Worm (Caenorhabditis elegans): ENCODE data around the gene erd-2.2.

The erd-2.2 gene

ce11 chrIII:5948162-5948933 is 41.5 kb downstream of the erd-2.2 start, which contains the start of the genes F25B5.6 and F25B5.3:
F25B5.6 (minus strand) TSS chrIII:5948733.
F25B5.3 (plus strand) TSS chrIII:5948883.
- peak; percentile 76 for TF ChIP-seq hlh-30 (tag; optimal IDR thresholded peaks at IDR 0.05; ENCODE audit: insufficient read depth)
- TF ChIP-seq nhr-102 (tag; optimal IDR thresholded peaks at IDR 0.05) = no peak
- peak; percentile 57 for TF ChIP-seq nhr-28 (tag; optimal IDR thresholded peaks at IDR 0.05)
- peak; percentile 44 for TF ChIP-seq hlh-11 (tag; optimal IDR thresholded peaks at IDR 0.05)
- peak; percentile 75 for TF ChIP-seq aha-1 (tag)
- TF ChIP-seq daf-16 (GFP tag; optimal IDR thresholded peaks at IDR 0.05) = no peak
- TF ChIP-seq daf-16 (tag; optimal IDR thresholded peaks at IDR 0.05) = peak; percentile 13
- peak in 1 of 2 experiments; percentile 69 for TF ChIP-seq mdl-1 (tag; optimal IDR thresholded peaks at IDR 0.05)
- peak; percentile 8 for TF ChIP-seq dve-1 (tag; optimal IDR thresholded peaks at IDR 0.05; ENCODE audit: insufficient read depth)
- peak; percentile 40 for TF ChIP-seq mes-2 (tag; optimal IDR thresholded peaks at IDR 0.05; ENCODE audit: poor library complexity, severe bottlenecking)
- TF ChIP-seq unc-62 (GFP tag; optimal IDR thresholded peaks at IDR 0.05 in 1 of 2) = peak in 1 of 2 experiments; percentile 68
- no peak for TF ChIP-seq unc-62 (tag; optimal IDR thresholded peaks at IDR 0.05)
- no peak for TF ChIP-seq egl-43 (GFP tag; IDR thresholded peaks at IDR 0.05)
- no peak for TF ChIP-seq fos-1 (tag; optimal IDR thresholded peaks at IDR 0.05)
- TF ChIP-seq arid-1 (GFP tag; conservative IDR thresholded peaks at IDR 0.05) = 0 out of 2 replicates have a peak, but pooled peaks have one; percentile 7
- peak in 1 of 2 experiments; percentile 21 for TF ChIP-seq lsy-2 (tag; optimal IDR thresholded peaks at IDR 0.05)
- no peak for TF ChIP-seq nhr-11 (tag; optimal IDR thresholded peaks at IDR 0.05)

ce11 chrIII:5948986-5949385 is 42.1 kb downstream of the erd-2.2 start:
- TF ChIP-seq dve-1 (tag; optimal IDR thresholded peaks at IDR 0.05; ENCODE audit: insufficient read depth) (peak; percentile 43), php-3 (GFP tag; IDR thresholded peaks at IDR 0.05) (peak; percentile 60; the same call in 1 of the 2 replicates), nhr-76 (tag; optimal IDR thresholded peaks at IDR 0.05) (no peak), dpl-1 (GFP tag; optimal IDR thresholded peaks at IDR 0.05) (no peak), dmd-6 (GFP tag; IDR thresholded peaks at IDR 0.05) (peak; percentile 32; the same call in 1 of the 2 replicates)

ce11 chrIII:5949817-5950216 is 43.0 kb downstream of the erd-2.2 start:
- no peak for TF ChIP-seq dve-1 (tag; optimal IDR thresholded peaks at IDR 0.05; ENCODE audit: insufficient read depth)
- no peak for TF ChIP-seq skn-1 (tag; optimal IDR thresholded peaks at IDR 0.05)
- no peak for TF ChIP-seq Y105C5A.15 (GFP tag; IDR thresholded peaks at IDR 0.05)
- no peak for TF ChIP-seq F10B5.3 (tag; optimal IDR thresholded peaks at IDR 0.05)
- TF ChIP-seq zip-2 (tag; optimal IDR thresholded peaks at IDR 0.05) = no peak
- no peak for TF ChIP-seq duxl-1 (tag; optimal IDR thresholded peaks at IDR 0.05; ENCODE audit: poor library complexity)
- no peak for TF ChIP-seq F49E8.2 (tag; optimal IDR thresholded peaks at IDR 0.05; ENCODE audit: borderline replicate concordance)
- TF ChIP-seq nhr-76 (tag; optimal IDR thresholded peaks at IDR 0.05) = no peak
- peak in 1 of 2 experiments; percentile 16 for TF ChIP-seq hif-1 (tag; optimal IDR thresholded peaks at IDR 0.05)
- no peak for TF ChIP-seq lin-39 (tag; optimal IDR thresholded peaks at IDR 0.05)
- no peak for TF ChIP-seq zag-1 (tag; optimal IDR thresholded peaks at IDR 0.05)
- no peak for TF ChIP-seq cey-2 (tag; optimal IDR thresholded peaks at IDR 0.05; ENCODE audit: borderline replicate concordance, insufficient read depth)
- no peak for TF ChIP-seq nhr-6 (tag; optimal IDR thresholded peaks at IDR 0.05)
- TF ChIP-seq sdz-12 (GFP tag; optimal IDR thresholded peaks at IDR 0.05) = no peak
- TF ChIP-seq mep-1 (tag; optimal IDR thresholded peaks at IDR 0.05) = peak; percentile 54
- no peak for TF ChIP-seq F44E2.7 (GFP tag; IDR thresholded peaks at IDR 0.05)
- no peak for TF ChIP-seq nhr-25 (tag; optimal IDR thresholded peaks at IDR 0.05; ENCODE audit: borderline replicate concordance, insufficient read depth)
- TF ChIP-seq egl-43 (GFP tag; IDR thresholded peaks at IDR 0.05) = 0 out of 2 replicates have a peak, but pooled peaks have one; percentile 5
- TF ChIP-seq nhr-42 (GFP tag; IDR thresholded peaks at IDR 0.05) = no peak
- TF ChIP-seq Y48G9A.11 (GFP tag; IDR thresholded peaks at IDR 0.05) = no peak
- no peak for TF ChIP-seq lin-29 (GFP tag; IDR thresholded peaks at IDR 0.05)
- TF ChIP-seq php-3 (GFP tag; IDR thresholded peaks at IDR 0.05) = no peak
- TF ChIP-seq nhr-77 (tag; optimal IDR thresholded peaks at IDR 0.05) = no peak
- TF ChIP-seq F26F4.8 (GFP tag; conservative IDR thresholded peaks at IDR 0.05) = no peak
- TF ChIP-seq daf-12 (tag; optimal IDR thresholded peaks at IDR 0.05) = no peak
- peak; percentile 20 for TF ChIP-seq mes-2 (tag; optimal IDR thresholded peaks at IDR 0.05; ENCODE audit: poor library complexity, severe bottlenecking)
- no peak for TF ChIP-seq ztf-7 (tag; optimal IDR thresholded peaks at IDR 0.05)
- TF ChIP-seq unc-39 (tag; optimal IDR thresholded peaks at IDR 0.05) = no peak
- no peak for TF ChIP-seq nhr-28 (tag; optimal IDR thresholded peaks at IDR 0.05)
- TF ChIP-seq fkh-10 (GFP tag; optimal IDR thresholded peaks at IDR 0.05) = peak; percentile 76

All from whole organism, L4 larva.